Worm (Caenorhabditis elegans): ENCODE results near the gene adah-1.

The adah-1 gene

DNA sequence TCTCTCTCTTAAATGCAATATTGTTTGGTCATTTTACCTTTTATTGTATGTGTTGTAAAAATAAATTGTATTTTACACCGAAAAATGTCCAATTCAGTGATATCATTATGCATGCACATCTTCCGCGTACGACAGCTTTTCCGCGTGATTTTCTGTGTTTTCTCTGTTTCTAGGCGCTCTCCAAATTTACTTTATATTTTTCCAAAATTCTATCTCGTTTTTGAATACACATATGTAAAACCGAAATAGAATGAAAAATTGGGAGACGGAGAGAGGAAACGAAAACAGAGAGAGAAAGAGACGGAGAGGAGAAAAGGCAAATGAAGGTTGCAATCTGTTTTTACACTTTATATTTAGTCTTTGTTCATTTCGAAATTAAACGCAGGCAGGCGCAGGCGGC is 7.5 kb upstream of the adah-1 start:
- peak; percentile 71 for TF ChIP-seq mep-1 (tag; optimal IDR thresholded peaks at IDR 0.05)
- TF ChIP-seq ZK546.5 (tag; optimal IDR thresholded peaks at IDR 0.05): no peak
- no peak for TF ChIP-seq egl-27 (tag; optimal IDR thresholded peaks at IDR 0.05)
- no peak for TF ChIP-seq ama-1 (optimal IDR thresholded peaks at IDR 0.05)
- TF ChIP-seq vab-7 (GFP tag; IDR thresholded peaks at IDR 0.05): no peak
- TF ChIP-seq dve-1 (tag; optimal IDR thresholded peaks at IDR 0.05; ENCODE audit: insufficient read depth): peak; percentile 78
- TF ChIP-seq ztf-7 (tag; optimal IDR thresholded peaks at IDR 0.05): no peak
- peak; percentile 91 for TF ChIP-seq aha-1 (tag)
- TF ChIP-seq nhr-111 (GFP tag; optimal IDR thresholded peaks at IDR 0.05): no peak
- TF ChIP-seq fkh-10 (GFP tag; optimal IDR thresholded peaks at IDR 0.05): peak; percentile 31
- no peak for TF ChIP-seq sdz-12 (GFP tag; optimal IDR thresholded peaks at IDR 0.05)
- peak; percentile 21; the same call in 1 of the 2 replicates for TF ChIP-seq dmd-6 (GFP tag; IDR thresholded peaks at IDR 0.05)
- no peak for TF ChIP-seq dmd-8 (GFP tag; IDR thresholded peaks at IDR 0.05)
- peak; percentile 49 for TF ChIP-seq hlh-11 (tag; optimal IDR thresholded peaks at IDR 0.05)
- TF ChIP-seq lir-3 (tag; optimal IDR thresholded peaks at IDR 0.05): no peak
- peak; percentile 9 for TF ChIP-seq dpl-1 (GFP tag; optimal IDR thresholded peaks at IDR 0.05)
- 0 out of 2 replicates have a peak, but pooled peaks have one; percentile 14 for TF ChIP-seq lin-38 (GFP tag; IDR thresholded peaks at IDR 0.05)
- TF ChIP-seq nhr-28 (tag; optimal IDR thresholded peaks at IDR 0.05): peak; percentile 46
- no peak for TF ChIP-seq daf-8 (GFP tag; IDR thresholded peaks at IDR 0.05)
- peak; percentile 4 for TF ChIP-seq nhr-77 (tag; optimal IDR thresholded peaks at IDR 0.05)
- TF ChIP-seq nhr-76 (tag; optimal IDR thresholded peaks at IDR 0.05): no peak
- TF ChIP-seq lsy-2 (tag; optimal IDR thresholded peaks at IDR 0.05): peak in 1 of 2 experiments; percentile 70
- TF ChIP-seq mdl-1 (tag; optimal IDR thresholded peaks at IDR 0.05): peak in 1 of 2 experiments; percentile 60
- TF ChIP-seq arid-1 (GFP tag; conservative IDR thresholded peaks at IDR 0.05): no peak
- TF ChIP-seq daf-16 (GFP tag; optimal IDR thresholded peaks at IDR 0.05): no peak
- peak; percentile 50 for TF ChIP-seq daf-16 (tag; optimal IDR thresholded peaks at IDR 0.05)
- TF ChIP-seq hmg-1.1 (GFP tag; IDR thresholded peaks at IDR 0.05): no peak
- peak; percentile 85 for TF ChIP-seq hlh-30 (tag; optimal IDR thresholded peaks at IDR 0.05; ENCODE audit: insufficient read depth)
- peak; percentile 30 for TF ChIP-seq rbr-2 (tag; optimal IDR thresholded peaks at IDR 0.05)

DNA sequence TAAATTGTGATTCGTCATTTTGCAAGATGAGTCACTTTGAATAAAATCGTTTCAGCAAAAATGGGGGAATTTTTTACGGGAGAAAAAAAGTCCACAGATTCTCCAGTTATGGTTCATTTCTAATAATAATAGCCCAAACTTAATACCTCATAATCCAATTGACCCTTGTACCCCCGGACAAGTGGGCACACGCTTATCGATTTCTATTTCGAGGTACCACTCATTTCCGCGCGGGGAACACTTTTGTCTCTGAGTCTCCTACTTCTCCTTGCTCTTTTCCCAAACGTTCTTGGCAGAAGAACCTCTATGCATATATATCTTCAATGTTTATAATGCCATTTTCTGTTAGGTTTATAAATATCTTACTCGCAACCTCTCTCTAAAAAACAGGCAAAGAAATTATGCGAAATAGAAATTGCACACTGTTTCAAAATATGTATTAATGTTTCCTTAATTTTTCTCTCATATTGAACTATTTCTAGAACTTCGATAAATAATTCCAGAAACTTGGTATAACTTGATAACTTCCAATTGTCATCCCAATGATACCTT is 6.8 kb upstream of the adah-1 start, which contains the start of gene gldi-4:
Gene gldi-4 (plus strand): TSS at position 502 of the 552 bp plus-strand sequence.
- no peak for TF ChIP-seq zfp-2 (tag; optimal IDR thresholded peaks at IDR 0.05)
- TF ChIP-seq T26A8.4 (GFP tag; IDR thresholded peaks at IDR 0.05): no peak
- TF ChIP-seq unc-39 (tag; optimal IDR thresholded peaks at IDR 0.05): no peak
- TF ChIP-seq hif-1 (tag; optimal IDR thresholded peaks at IDR 0.05): no peak
- no peak for TF ChIP-seq aly-2 (tag; optimal IDR thresholded peaks at IDR 0.05)
- TF ChIP-seq nhr-237 (tag; optimal IDR thresholded peaks at IDR 0.05): no peak
- no peak for TF ChIP-seq vab-7 (GFP tag; IDR thresholded peaks at IDR 0.05)
- TF ChIP-seq ztf-11 (tag; optimal IDR thresholded peaks at IDR 0.05): no peak
- no peak for TF ChIP-seq spr-1 (tag; optimal IDR thresholded peaks at IDR 0.05)
- no peak for TF ChIP-seq lin-1 (GFP tag; IDR thresholded peaks at IDR 0.05)
- no peak for TF ChIP-seq Y75B8A.6 (GFP tag; IDR thresholded peaks at IDR 0.05)

DNA sequence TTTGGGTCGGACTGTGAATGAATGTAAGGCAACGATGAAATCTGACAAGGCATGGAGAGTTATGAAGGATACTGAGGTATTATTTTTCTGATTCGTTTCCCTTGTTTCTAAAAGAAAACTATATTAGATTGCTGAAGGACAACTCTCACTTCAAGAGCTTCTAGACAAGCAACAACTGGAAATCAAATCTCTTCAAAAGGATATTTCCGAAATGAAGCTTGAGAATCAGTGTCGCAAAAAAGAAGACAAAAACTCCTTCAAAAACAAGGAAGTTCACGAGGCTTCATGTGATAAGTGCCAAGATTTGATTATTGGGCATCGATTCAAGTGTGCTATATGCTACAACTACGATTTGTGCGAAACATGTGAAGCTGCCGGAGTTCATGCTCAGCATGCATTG is 5.4 kb upstream of the adah-1 start:
- TF ChIP-seq ces-1 (GFP tag; optimal IDR thresholded peaks at IDR 0.05) (peak; percentile 38), nhr-77 (tag; optimal IDR thresholded peaks at IDR 0.05) (no peak), lin-29 (GFP tag; IDR thresholded peaks at IDR 0.05) (no peak), spr-1 (tag; optimal IDR thresholded peaks at IDR 0.05) (no peak), fkh-10 (GFP tag; optimal IDR thresholded peaks at IDR 0.05) (peak; percentile 67)
